Fruit fly (Drosophila melanogaster) whole organism, wandering third instar larva: ENCODE results near the gene CG43155.

ENCODE experiments used
- Abd-B ChIP-seq: fragments of >200 bp; optimal IDR thresholded peaks from 2 replicates; lab custom pipeline; 2017; ENCODE audit warnings: missing biosample characterization, missing genetic modification characterization
- CG9705 ChIP-seq: fragments of 200-800 bp; sonication (Bioruptor generic); optimal IDR thresholded peaks from 2 replicates; lab custom pipeline; 2018; ENCODE audit warnings: missing biosample characterization, mild to moderate bottlenecking, missing genetic modification characterization
- CrebA ChIP-seq: fragments of 200-800 bp; sonication (Bioruptor generic); optimal IDR thresholded peaks from 2 replicates; lab custom pipeline; 2016; ENCODE audit warnings: missing biosample characterization, mild to moderate bottlenecking, missing genetic modification characterization, borderline replicate concordance
- Dfd ChIP-seq: fragments of >200 bp; optimal IDR thresholded peaks from 2 replicates; lab custom pipeline; 2017; ENCODE audit warnings: missing biosample characterization, missing genetic modification characterization
- Dif ChIP-seq: fragments of 200-275, 200-300 bp; sonication (Bioruptor generic); optimal IDR thresholded peaks from 2 replicates; lab custom pipeline; 2018; ENCODE audit warnings: missing biosample characterization, missing genetic modification characterization; ENCODE audit not compliant: partially characterized antibody
- GATAd ChIP-seq: sonication (Bioruptor generic); optimal IDR thresholded peaks from 2 replicates; lab custom pipeline; 2016; ENCODE audit warnings: missing biosample characterization, missing genetic modification characterization
- HLH106 ChIP-seq: fragments of 200-800 bp; optimal IDR thresholded peaks from 3 replicates; lab custom pipeline; 2019; ENCODE audit warnings: missing biosample characterization, mild to moderate bottlenecking, missing genetic modification characterization, moderate library complexity
- Hnf4 ChIP-seq: fragments of 200-800 bp; sonication (Bioruptor generic); optimal IDR thresholded peaks from 2 replicates; lab custom pipeline; 2016; ENCODE audit warnings: missing biosample characterization, mild to moderate bottlenecking, missing genetic modification characterization
- Hr78 ChIP-seq: fragments of >200 bp; optimal IDR thresholded peaks from 2 replicates; lab custom pipeline; 2017; ENCODE audit warnings: missing biosample characterization, missing genetic modification characterization
- Mio ChIP-seq: sonication (Bioruptor generic); optimal IDR thresholded peaks from 2 replicates; lab custom pipeline; 2016; ENCODE audit warnings: missing biosample characterization, missing genetic modification characterization
- Myc ChIP-seq: fragments of >200 bp; optimal IDR thresholded peaks from 2 replicates; lab custom pipeline; 2017
- N ChIP-seq: fragments of >200 bp; optimal IDR thresholded peaks from 2 replicates; lab custom pipeline; 2018; ENCODE audit warnings: missing biosample characterization, missing external identifiers, missing genetic modification characterization
- OdsH ChIP-seq: fragments of 200-800 bp; sonication (Bioruptor generic); optimal IDR thresholded peaks from 2 replicates; lab custom pipeline; 2016; ENCODE audit warnings: missing biosample characterization, mild to moderate bottlenecking, missing genetic modification characterization
- Rel ChIP-seq, 2 experiments: fragments of 200-800 bp; sonication (Bioruptor generic) in 1 of 2; optimal IDR thresholded peaks; 2 replicates in 1 of 2; 3 replicates in 1 of 2; lab custom pipeline; 2016 to 2019; ENCODE audit warnings: mild to moderate bottlenecking in 2 of 2, missing biosample characterization in 2 of 2, missing genetic modification characterization in 2 of 2, moderate library complexity in 1 of 2
- Sp1 ChIP-seq: fragments of 200-800 bp; sonication (Bioruptor generic); optimal IDR thresholded peaks from 3 replicates; lab custom pipeline; 2019; ENCODE audit warnings: missing biosample characterization, mild to moderate bottlenecking, missing genetic modification characterization, moderate library complexity
- Vsx2 ChIP-seq: fragments of 200-300, 225-300 bp; sonication (Bioruptor generic); optimal IDR thresholded peaks from 2 replicates; lab custom pipeline; 2018; ENCODE audit warnings: missing biosample characterization, missing genetic modification characterization; ENCODE audit not compliant: partially characterized antibody
- br ChIP-seq: fragments of 200-800 bp; sonication (Bioruptor generic); optimal IDR thresholded peaks from 2 replicates; lab custom pipeline; 2016; ENCODE audit warnings: missing biosample characterization, missing genetic modification characterization
- dl ChIP-seq, 2 experiments: fragments of 175-275, 200-275 bp in 1 of 2; fragments of 200-275 bp in 1 of 2; sonication (Bioruptor generic); optimal IDR thresholded peaks; lab custom pipeline; 2018; ENCODE audit warnings: mild to moderate bottlenecking in 2 of 2, missing biosample characterization in 2 of 2, missing genetic modification characterization in 2 of 2, moderate library complexity in 2 of 2; ENCODE audit not compliant: partially characterized antibody in 2 of 2, insufficient read depth in 1 of 2
- dmrt93B ChIP-seq: fragments of 200-800 bp; sonication (Bioruptor generic); optimal IDR thresholded peaks from 2 replicates; lab custom pipeline; 2018; ENCODE audit warnings: missing biosample characterization, mild to moderate bottlenecking, missing genetic modification characterization
- dsf ChIP-seq: sonication (Bioruptor generic); optimal IDR thresholded peaks from 2 replicates; lab custom pipeline; 2016; ENCODE audit warnings: missing biosample characterization, missing genetic modification characterization, borderline replicate concordance
- ey ChIP-seq: fragments of 200-800 bp; sonication (Bioruptor generic); optimal IDR thresholded peaks from 2 replicates; lab custom pipeline; 2016; ENCODE audit warnings: missing biosample characterization, missing genetic modification characterization
- foxo ChIP-seq, 2 experiments: fragments of 200-800 bp; sonication (Bioruptor generic); optimal IDR thresholded peaks; 2 replicates in 1 of 2; 3 replicates in 1 of 2; lab custom pipeline; 2016 to 2017; ENCODE audit warnings: missing biosample characterization in 2 of 2, missing genetic modification characterization in 2 of 2
- h ChIP-seq: fragments of 200-800 bp; sonication (Bioruptor generic); optimal IDR thresholded peaks from 3 replicates; lab custom pipeline; 2016; ENCODE audit warnings: missing biosample characterization, mild to moderate bottlenecking, missing genetic modification characterization
- jim ChIP-seq: fragments of 175-275, 200-325 bp; sonication (Bioruptor generic); optimal IDR thresholded peaks from 2 replicates; lab custom pipeline; 2016; ENCODE audit warnings: missing biosample characterization, mild to moderate bottlenecking, missing genetic modification characterization
- lola ChIP-seq: fragments of >200 bp; optimal IDR thresholded peaks from 2 replicates; lab custom pipeline; 2017; ENCODE audit warnings: missing biosample characterization, missing genetic modification characterization
- pan ChIP-seq: fragments of >200 bp; optimal IDR thresholded peaks from 2 replicates; lab custom pipeline; 2017
- psq ChIP-seq: fragments of 200-800 bp; sonication (Bioruptor generic); optimal IDR thresholded peaks from 3 replicates; lab custom pipeline; 2017; ENCODE audit warnings: missing biosample characterization, mild to moderate bottlenecking, missing genetic modification characterization, moderate library complexity
- rgr ChIP-seq: fragments of 200-800 bp; sonication (Bioruptor generic); optimal IDR thresholded peaks from 3 replicates; lab custom pipeline; 2016; ENCODE audit warnings: missing biosample characterization, mild to moderate bottlenecking, missing genetic modification characterization
- sage ChIP-seq: fragments of 200-800 bp; sonication (Bioruptor generic); optimal IDR thresholded peaks from 2 replicates; lab custom pipeline; 2016; ENCODE audit warnings: missing biosample characterization, mild to moderate bottlenecking, missing genetic modification characterization
- sv ChIP-seq: fragments of 200-800 bp; sonication (Bioruptor generic); optimal IDR thresholded peaks from 3 replicates; lab custom pipeline; 2016; ENCODE audit warnings: missing biosample characterization, missing genetic modification characterization
- tai ChIP-seq: sonication (Bioruptor generic); optimal IDR thresholded peaks from 2 replicates; lab custom pipeline; 2016; ENCODE audit warnings: missing biosample characterization, missing genetic modification characterization
- woc ChIP-seq: sonication (Bioruptor generic); optimal IDR thresholded peaks from 2 replicates; lab custom pipeline; 2016; ENCODE audit warnings: missing biosample characterization, mild to moderate bottlenecking, missing genetic modification characterization

Gene CG43155

DNA sequence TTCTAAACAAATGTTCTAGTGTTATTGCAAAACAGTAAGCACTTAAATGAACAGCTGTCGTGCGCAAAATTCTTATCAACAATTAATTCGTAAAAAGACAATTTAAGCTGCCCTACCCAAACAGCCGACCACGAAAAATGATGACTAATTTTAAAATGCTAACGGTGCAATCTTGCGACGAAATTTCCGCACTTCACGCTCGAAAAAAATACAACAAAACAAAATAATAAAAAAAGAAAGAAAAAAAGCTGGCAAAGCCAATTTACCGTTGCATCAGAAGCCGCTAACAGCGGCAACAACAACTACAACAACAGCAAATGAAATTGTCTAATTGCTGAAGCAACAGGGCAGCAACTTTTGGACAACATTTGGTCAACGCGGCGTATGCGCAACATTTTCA lies 44.0 kb downstream of the CG43155 start:
- no peak for TF ChIP-seq Mio
- no peak for TF ChIP-seq br
- no peak for TF ChIP-seq Rel (GFP tag; optimal IDR thresholded peaks at IDR 0.05; lab: Kevin White, UChicago)
- TF ChIP-seq Rel (tag; optimal IDR thresholded peaks at IDR 0.05; lab: Kevin White, UChicago): peak; percentile 23
- no peak for TF ChIP-seq CG9705 (GFP tag; lab: Kevin White, UChicago)
- no peak for TF ChIP-seq Myc (lab: Kevin White, UChicago)

DNA sequence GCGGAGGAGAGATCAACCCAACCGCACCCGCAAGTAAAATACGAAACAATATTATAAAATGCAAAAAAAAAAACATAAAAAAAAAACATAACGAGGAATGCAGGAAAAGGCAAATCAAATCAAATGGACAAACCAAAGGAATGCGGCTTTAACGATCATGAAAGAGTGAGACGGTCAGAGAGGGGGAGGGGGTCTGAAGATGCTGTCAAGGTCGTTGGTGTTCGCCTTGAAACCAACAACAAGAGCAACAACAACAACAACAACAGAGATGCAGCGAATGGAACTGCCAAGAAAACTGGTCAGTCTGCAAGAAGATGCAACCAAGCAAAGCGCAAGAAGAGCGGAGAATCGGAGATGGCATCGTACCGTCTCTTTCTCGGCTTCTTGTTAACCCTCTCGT lies 46.6 kb downstream of the CG43155 start:
- no peak for TF ChIP-seq Rel (GFP tag; optimal IDR thresholded peaks at IDR 0.05; lab: Kevin White, UChicago)
- no peak for TF ChIP-seq Rel (tag; optimal IDR thresholded peaks at IDR 0.05; lab: Kevin White, UChicago)
- peak; percentile 35 for TF ChIP-seq psq (GFP tag; lab: Kevin White, UChicago)
- no peak for TF ChIP-seq sage (GFP tag; lab: Kevin White, UChicago)
- TF ChIP-seq, all 38 proteins: peak for 1

DNA sequence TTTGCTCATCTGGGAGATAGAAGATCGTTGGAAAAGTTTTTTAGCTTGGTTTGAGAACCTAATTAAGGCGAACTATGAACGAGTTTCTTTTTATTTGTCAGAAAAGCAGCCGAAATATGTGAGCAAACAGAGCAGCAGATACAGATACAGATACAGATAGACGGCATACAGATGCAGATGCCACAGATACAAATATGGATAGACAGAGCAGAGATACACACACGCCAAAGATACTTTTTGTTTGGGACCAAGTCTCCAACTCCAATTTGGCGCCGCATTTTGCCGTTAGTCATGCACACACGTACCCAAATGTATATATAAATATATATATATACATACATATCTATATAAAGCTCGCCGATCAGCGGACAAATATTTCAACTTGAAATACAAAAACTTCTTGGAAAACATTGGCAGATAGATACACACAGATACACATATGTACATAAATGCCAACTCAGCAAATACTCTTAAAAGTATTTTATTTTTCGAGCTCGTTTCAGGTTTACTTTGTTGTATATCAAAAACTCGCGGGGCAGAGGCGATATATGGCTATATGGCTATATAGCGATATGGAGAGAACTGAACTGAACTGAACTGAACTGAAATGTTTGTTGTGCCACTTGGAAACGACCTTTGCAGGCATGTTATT lies 50.7 kb downstream of the CG43155 start:
- no peak for TF ChIP-seq CrebA (GFP tag; lab: Kevin White, UChicago)
- TF ChIP-seq br: no peak
- TF ChIP-seq ey: no peak
- TF ChIP-seq pan (lab: Kevin White, UChicago): no peak
- no peak for TF ChIP-seq woc (GFP tag; lab: Kevin White, UChicago)
- no peak for TF ChIP-seq Vsx2 (GFP tag; lab: Kevin White, UChicago)
- no peak for TF ChIP-seq HLH106

DNA sequence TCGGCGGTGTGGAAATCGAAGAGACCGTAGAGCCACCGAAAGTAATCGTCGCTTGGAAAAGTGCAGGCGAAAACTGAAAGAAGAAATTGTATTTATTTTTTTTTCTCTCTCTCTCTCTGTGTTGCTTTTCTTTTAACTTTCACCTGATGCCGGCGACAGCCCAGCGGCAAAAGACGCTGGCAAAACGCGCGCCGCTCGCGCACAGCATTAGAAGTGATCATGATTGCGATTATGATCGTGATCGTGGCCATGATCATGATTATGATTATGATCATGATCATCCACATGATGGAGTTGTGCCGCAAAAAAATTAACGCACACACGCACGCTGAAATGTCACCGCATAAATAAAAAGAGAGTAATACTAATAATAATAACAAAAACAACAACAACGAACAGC lies 51.7 kb downstream of the CG43155 start:
- TF ChIP-seq CrebA (GFP tag; lab: Kevin White, UChicago) (no peak), Abd-B (GFP tag; lab: Kevin White, UChicago) (no peak), psq (GFP tag; lab: Kevin White, UChicago) (no peak), ey (no peak), Hnf4 (GFP tag; lab: Kevin White, UChicago) (no peak), sv (GFP tag; lab: Kevin White, UChicago) (no peak), Vsx2 (GFP tag; lab: Kevin White, UChicago) (no peak), br (no peak), foxo (GFP tag; optimal IDR thresholded peaks at IDR 0.05; lab: Kevin White, UChicago) (no peak), Dif (GFP tag; lab: Kevin White, UChicago) (no peak), Hr78 (GFP tag; lab: Kevin White, UChicago) (no peak), CG9705 (GFP tag; lab: Kevin White, UChicago) (no peak), GATAd (no peak), OdsH (GFP tag; lab: Kevin White, UChicago) (no peak), dl (GFP tag; optimal IDR thresholded peaks at IDR 0.05; lab: Kevin White, UChicago; ENCODE audit: insufficient read depth in 1 of 2, partially characterized antibody in 2 of 2) (no peak), dmrt93B (GFP tag; lab: Kevin White, UChicago) (no peak), sage (GFP tag; lab: Kevin White, UChicago) (no peak), Dfd (no peak)

DNA sequence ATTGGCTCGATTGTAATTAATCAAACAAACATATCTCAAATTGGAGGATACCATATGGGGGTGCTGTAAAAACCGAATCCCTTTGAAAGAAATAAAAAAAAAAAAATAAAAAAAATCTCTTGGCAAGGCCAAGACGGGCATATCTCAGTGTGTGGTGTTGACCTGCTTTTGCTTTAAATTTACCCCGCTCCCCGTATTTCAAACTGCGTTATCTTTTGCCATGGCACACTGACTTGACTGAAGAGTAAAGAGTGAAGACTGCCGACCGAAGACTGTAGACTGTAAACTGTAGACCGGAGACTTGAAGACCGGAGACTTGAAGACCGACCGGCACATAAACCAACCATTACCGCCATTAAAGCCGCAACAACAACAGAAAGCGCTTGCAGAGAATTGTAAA lies 52.4 kb downstream of the CG43155 start:
- TF ChIP-seq Vsx2 (GFP tag; lab: Kevin White, UChicago) (no peak), GATAd (no peak), CG9705 (GFP tag; lab: Kevin White, UChicago) (no peak), Rel (GFP tag; optimal IDR thresholded peaks at IDR 0.05; lab: Kevin White, UChicago) (no peak), Rel (tag; optimal IDR thresholded peaks at IDR 0.05; lab: Kevin White, UChicago) (no peak), OdsH (GFP tag; lab: Kevin White, UChicago) (no peak), br (no peak), dsf (GFP tag; lab: Kevin White, UChicago) (no peak), sage (GFP tag; lab: Kevin White, UChicago) (no peak), Mio (no peak), h (GFP tag; lab: Kevin White, UChicago) (no peak), N (no peak), Hr78 (GFP tag; lab: Kevin White, UChicago) (no peak), jim (GFP tag; lab: Kevin White, UChicago) (no peak), lola (no peak), tai (GFP tag; lab: Kevin White, UChicago) (no peak), rgr (GFP tag; lab: Kevin White, UChicago) (no peak), Sp1 (GFP tag; lab: Kevin White, UChicago) (no peak), Dif (GFP tag; lab: Kevin White, UChicago) (no peak)
